Fruit fly (Drosophila melanogaster): Measurements from ENCODE around the gene CG12301.

DNA sequence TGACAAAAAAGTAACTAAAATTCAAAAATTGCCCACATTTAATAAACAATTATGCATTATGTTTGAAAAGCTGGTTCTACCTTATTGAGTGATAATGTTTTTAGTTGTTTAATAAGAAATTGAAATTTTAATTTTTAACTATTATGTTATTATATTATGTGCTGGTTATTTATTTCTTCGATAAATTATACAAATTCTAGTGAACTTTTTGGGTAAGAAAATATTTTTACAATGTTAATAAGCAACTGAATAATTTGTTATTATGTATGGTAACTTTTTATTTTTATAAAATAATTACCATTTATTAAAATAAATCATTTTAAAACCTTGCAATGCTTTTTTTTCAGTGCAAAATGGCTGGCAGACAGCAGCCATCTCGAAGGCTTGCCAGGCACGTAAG is 35.9 kb downstream of the CG12301 start:
- TF ChIP-seq CG6163 (GFP tag; IDR thresholded peaks at IDR 0.05): no peak
- no peak for TF ChIP-seq Blimp-1 (GFP tag; optimal IDR thresholded peaks at IDR 0.05)
- TF ChIP-seq CG1621 (tag; optimal IDR thresholded peaks at IDR 0.05): no peak
- no peak for TF ChIP-seq Hr4 (GFP tag; optimal IDR thresholded peaks at IDR 0.05)
- TF ChIP-seq CG3032 (tag; optimal IDR thresholded peaks at IDR 0.05): no peak
- no peak for TF ChIP-seq CG7368 (GFP tag; optimal IDR thresholded peaks at IDR 0.05)
- no peak for TF ChIP-seq Eip78C (GFP tag)
- TF ChIP-seq CG10669 (GFP tag; optimal IDR thresholded peaks at IDR 0.05): no peak
- no peak for TF ChIP-seq Sox15 (GFP tag; optimal IDR thresholded peaks at IDR 0.05)
- no peak for TF ChIP-seq net (GFP tag; optimal IDR thresholded peaks at IDR 0.05)
- TF ChIP-seq Eip75B (GFP tag; optimal IDR thresholded peaks at IDR 0.05): no peak

Data from whole organism, prepupa.